Worm (Caenorhabditis elegans) whole organism, L4/young adult: Measurements from ENCODE around the gene siah-1.

Experiments used
- W03F9.2 ChIP-seq: fragments of 150-350 bp; optimal IDR thresholded peaks from 2 replicates; lab custom pipeline; 2014; ENCODE audit warnings: missing biosample characterization, missing genetic modification characterization
- dao-5 ChIP-seq: sonication (generic microtip); optimal IDR thresholded peaks from 2 replicates; lab custom pipeline; 2016; ENCODE audit warnings: missing genotype, missing genetic modification characterization, moderate library complexity, missing compliant biosample characterization
- him-1 ChIP-seq: sonication (generic microtip); optimal IDR thresholded peaks from 2 replicates; lab custom pipeline; 2016; ENCODE audit warnings: missing genotype, missing genetic modification reagents, missing genetic modification characterization, missing compliant biosample characterization

DNA sequence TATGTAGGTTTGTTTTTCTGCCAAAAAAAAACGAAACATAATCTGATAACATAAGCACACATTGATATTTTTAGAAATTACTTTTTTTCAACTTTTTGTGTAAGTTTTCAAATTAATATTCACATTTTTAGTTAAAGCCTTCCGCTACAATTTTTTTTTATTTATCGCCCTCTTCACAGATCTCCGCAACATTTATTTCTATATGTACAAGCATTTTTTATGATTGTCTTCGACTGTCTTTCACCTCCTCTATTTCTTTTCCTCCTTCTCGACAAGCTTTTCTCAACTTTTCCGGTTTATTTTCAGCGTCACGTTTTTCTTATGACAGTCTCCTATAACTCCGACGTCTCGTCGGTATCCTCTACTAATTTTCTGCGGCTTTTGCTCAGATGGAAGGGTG is 12.1 kb downstream of the siah-1 start, which contains the start of gene best-20:
- TF ChIP-seq him-1 (tag; lab: Kevin White, UChicago) (no peak), W03F9.2 (tag; lab: Kevin White, UChicago) (no peak), dao-5 (tag; lab: Kevin White, UChicago) (no peak)
